Fruit fly (Drosophila melanogaster) whole organism, prepupa: ENCODE results near the gene Pyroxd1.

Experiments
- CG15336 ChIP-seq: fragments of 200-800 bp; sonication (Bioruptor generic); IDR thresholded peaks from 2 replicates; pipeline ENCODE4 v1.3.6; 2022; ENCODE audit warnings: missing biosample characterization, missing genetic modification characterization
- CG3032 ChIP-seq: fragments of 200-800 bp; optimal IDR thresholded peaks from 2 replicates; lab custom pipeline; 2019; ENCODE audit warnings: missing biosample characterization, mild to moderate bottlenecking, missing genetic modification characterization, moderate library complexity
- CG32006 ChIP-seq: fragments of 200-800 bp; sonication (Bioruptor generic); optimal IDR thresholded peaks from 3 replicates; lab custom pipeline; 2017; ENCODE audit warnings: missing biosample characterization, mild to moderate bottlenecking, missing genetic modification characterization
- CG6854 ChIP-seq: fragments of 200-800 bp; sonication (Bioruptor generic); optimal IDR thresholded peaks from 2 replicates; lab custom pipeline; 2017; ENCODE audit warnings: missing biosample characterization, mild to moderate bottlenecking, missing genetic modification characterization
- CG8319 ChIP-seq: fragments of 200-800 bp; sonication (Bioruptor generic); optimal IDR thresholded peaks from 3 replicates; lab custom pipeline; 2016; ENCODE audit warnings: missing biosample characterization, missing genetic modification characterization
- CG8632 ChIP-seq: fragments of 200-800 bp; sonication (Bioruptor generic); optimal IDR thresholded peaks from 3 replicates; lab custom pipeline; 2016; ENCODE audit warnings: missing biosample characterization, missing genetic modification characterization
- CG9139 ChIP-seq: fragments of 200-800 bp; sonication (Bioruptor generic); optimal IDR thresholded peaks from 3 replicates; lab custom pipeline; 2017; ENCODE audit warnings: missing biosample characterization, mild to moderate bottlenecking, missing genetic modification characterization
- Eip78C ChIP-seq: fragments of 200-800 bp; sonication (Bioruptor generic); peaks from one replicate; lab custom pipeline; 2016; ENCODE audit warnings: missing biosample characterization, missing genetic modification characterization
- Ets21C ChIP-seq: fragments of 200-800 bp; sonication (Bioruptor generic); optimal IDR thresholded peaks from 3 replicates; lab custom pipeline; 2016; ENCODE audit warnings: missing biosample characterization, missing genetic modification characterization
- Hr39 ChIP-seq: fragments of 200-800 bp; sonication (Bioruptor generic); optimal IDR thresholded peaks from 2 replicates; lab custom pipeline; 2016; ENCODE audit warnings: missing biosample characterization, missing genetic modification characterization
- OdsH ChIP-seq: fragments of 200-800 bp; sonication (Bioruptor generic); optimal IDR thresholded peaks from 3 replicates; lab custom pipeline; 2016; ENCODE audit warnings: missing biosample characterization, missing genetic modification characterization
- lz ChIP-seq: fragments of 200-800 bp; sonication (Bioruptor generic); optimal IDR thresholded peaks from 3 replicates; lab custom pipeline; 2016; ENCODE audit warnings: missing biosample characterization, missing genetic modification characterization
- net ChIP-seq: fragments of 200-800 bp; sonication (Bioruptor generic); optimal IDR thresholded peaks from 3 replicates; lab custom pipeline; 2016; ENCODE audit warnings: missing biosample characterization, missing genetic modification characterization
- salr ChIP-seq, 2 experiments: fragments of 200-800 bp; sonication (Bioruptor generic); optimal IDR thresholded peaks; 3 replicates each; lab custom pipeline; 2016 to 2018; ENCODE audit warnings: missing biosample characterization in 2 of 2, missing genetic modification characterization in 2 of 2, mild to moderate bottlenecking in 1 of 2

DNA sequence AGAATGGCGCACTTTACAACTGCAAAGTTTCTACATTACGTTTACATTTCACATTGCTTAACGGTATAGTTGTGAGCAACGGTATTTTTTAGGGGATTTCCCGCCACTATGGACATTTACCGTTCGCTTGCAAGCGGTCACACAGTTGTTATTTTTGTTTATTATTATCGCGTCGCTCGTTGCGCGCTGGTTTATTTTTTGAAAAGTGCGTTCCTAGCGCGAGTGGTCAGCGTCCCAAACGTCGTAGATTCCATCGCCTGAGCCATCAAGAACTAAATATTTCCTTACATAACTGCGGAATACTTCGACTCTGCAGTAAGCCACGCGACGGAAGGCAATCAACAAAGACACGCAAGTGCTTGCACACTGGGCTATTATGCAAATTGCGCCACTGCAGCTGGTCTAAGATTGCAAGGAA is 25.0 kb upstream of the Pyroxd1 start, which contains the start of gene bwa:
- TF ChIP-seq OdsH (GFP tag; lab: Kevin White, UChicago) (no peak), CG3032 (tag; lab: Kevin White, UChicago) (no peak), Ets21C (GFP tag; lab: Kevin White, UChicago) (no peak), CG32006 (GFP tag; lab: Kevin White, UChicago) (no peak), net (GFP tag; lab: Kevin White, UChicago) (no peak), Eip78C (GFP tag; lab: Kevin White, UChicago) (peak; percentile 74), CG8632 (GFP tag; lab: Kevin White, UChicago) (no peak), CG8319 (GFP tag; lab: Kevin White, UChicago) (no peak), CG9139 (GFP tag; lab: Kevin White, UChicago) (no peak), Hr39 (GFP tag; lab: Kevin White, UChicago) (no peak), CG6854 (GFP tag; lab: Kevin White, UChicago) (peak; percentile 0), salr (GFP tag; optimal IDR thresholded peaks at IDR 0.05; lab: Kevin White, UChicago) (no peak), lz (GFP tag; lab: Kevin White, UChicago) (no peak), CG15336 (GFP tag; lab: Robert Waterston, UW) (peak; percentile 29; the same call in 1 of the 2 replicates)
